Worm (Caenorhabditis elegans): ENCODE measurements around the gene C03B1.10.

DNA sequence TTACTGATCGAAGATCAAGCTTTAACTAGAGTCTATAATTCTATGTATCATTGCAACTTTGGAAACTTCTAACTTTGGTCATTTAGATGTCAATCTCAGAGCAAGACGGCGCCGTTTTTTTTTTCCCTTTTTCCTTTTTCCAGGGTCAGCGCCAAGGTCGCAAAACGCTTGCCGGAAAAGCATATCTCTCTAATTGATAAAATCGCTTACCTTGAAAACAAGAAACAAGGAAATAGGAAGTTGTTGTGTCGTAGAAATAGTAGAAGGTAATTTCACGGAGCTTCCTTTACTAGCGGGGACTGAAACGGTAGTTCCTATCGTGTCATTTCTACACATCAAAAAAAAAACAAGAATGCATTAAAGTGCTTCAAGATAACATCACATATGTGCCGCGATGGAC lies 36.3 kb downstream of the C03B1.10 start:
- TF ChIP-seq med-1 (GFP tag; optimal IDR thresholded peaks at IDR 0.05; ENCODE audit: insufficient read depth) (no peak), flt-1 (GFP tag; IDR thresholded peaks at IDR 0.05) (no peak), klf-2 (GFP tag; conservative IDR thresholded peaks at IDR 0.05) (no peak), cog-1 (tag; optimal IDR thresholded peaks at IDR 0.05) (no peak), ref-1 (GFP tag; conservative IDR thresholded peaks at IDR 0.05) (no peak)

All from whole organism, midembryonic.